Fruit fly (Drosophila melanogaster) whole organism, embryonic: ENCODE data around the gene solo.

Experiments
- ATbp ChIP-seq: fragments of 200-800 bp; sonication (Bioruptor generic); optimal IDR thresholded peaks from 2 replicates; lab custom pipeline; 2017; ENCODE audit warnings: missing biosample characterization, mild to moderate bottlenecking, missing genetic modification characterization, missing genetic modification reagents
- Bdp1 ChIP-seq: fragments of 200-800 bp; sonication (Bioruptor generic); optimal IDR thresholded peaks from 3 replicates; lab custom pipeline; 2016; ENCODE audit warnings: missing biosample characterization, missing genetic modification characterization
- CG10366 ChIP-seq: fragments of 200-800 bp; sonication (Bioruptor generic); IDR thresholded peaks from 2 replicates; pipeline ENCODE4 v1.3.6; 2022; ENCODE audit warnings: missing biosample characterization, missing genetic modification characterization
- CG10431 ChIP-seq: fragments of 200-800 bp; sonication (Bioruptor generic); optimal IDR thresholded peaks from 3 replicates; lab custom pipeline; 2018; ENCODE audit warnings: missing biosample characterization, mild to moderate bottlenecking, missing genetic modification characterization
- CG12155 ChIP-seq: fragments of 200-800 bp; sonication (Bioruptor generic); optimal IDR thresholded peaks from 3 replicates; lab custom pipeline; 2016; ENCODE audit warnings: missing biosample characterization, missing genetic modification characterization
- CG12391 ChIP-seq: fragments of 200-800 bp; sonication (Bioruptor generic); optimal IDR thresholded peaks from 3 replicates; lab custom pipeline; 2018; ENCODE audit warnings: missing biosample characterization, mild to moderate bottlenecking, missing genetic modification characterization, moderate library complexity
- CG12744 ChIP-seq: fragments of 200-800 bp; sonication (Bioruptor generic); optimal IDR thresholded peaks from 2 replicates; lab custom pipeline; 2016; ENCODE audit warnings: missing biosample characterization, missing genetic modification characterization
- CG12769 ChIP-seq: fragments of 200-800 bp; sonication (Bioruptor generic); optimal IDR thresholded peaks from 2 replicates; lab custom pipeline; 2019; ENCODE audit warnings: missing biosample characterization, mild to moderate bottlenecking, missing genetic modification characterization, moderate library complexity
- CG14860 ChIP-seq: fragments of 200-800 bp; sonication (Bioruptor generic); IDR thresholded peaks from 3 replicates; pipeline ENCODE4 v1.3.6; 2022; ENCODE audit warnings: missing biosample characterization, missing genetic modification characterization; ENCODE audit not compliant: partially characterized antibody
- CG15601 ChIP-seq: fragments of 200-800 bp; sonication (Bioruptor generic); optimal IDR thresholded peaks from 3 replicates; lab custom pipeline; 2019; ENCODE audit warnings: missing biosample characterization, mild to moderate bottlenecking, missing genetic modification characterization, moderate library complexity
- CG1602 ChIP-seq: fragments of 200-800 bp; sonication (Bioruptor generic); optimal IDR thresholded peaks from 3 replicates; lab custom pipeline; 2016; ENCODE audit warnings: missing biosample characterization, missing genetic modification characterization
- CG16815 ChIP-seq: fragments of 200-800 bp; sonication (Bioruptor generic); optimal IDR thresholded peaks from 3 replicates; lab custom pipeline; 2017; ENCODE audit warnings: missing biosample characterization, mild to moderate bottlenecking, missing genetic modification characterization
- CG6254 ChIP-seq: fragments of 200-800 bp; sonication (Bioruptor generic); optimal IDR thresholded peaks from 3 replicates; lab custom pipeline; 2017; ENCODE audit warnings: mild to moderate bottlenecking, missing biosample characterization, missing genetic modification reagents, missing genetic modification characterization
- CG8944 ChIP-seq: fragments of 200-800 bp; sonication (Bioruptor generic); optimal IDR thresholded peaks from 3 replicates; lab custom pipeline; 2016; ENCODE audit warnings: missing biosample characterization, missing genetic modification characterization
- CG9797 ChIP-seq: fragments of 200-800 bp; sonication (Bioruptor generic); optimal IDR thresholded peaks from 3 replicates; lab custom pipeline; 2018; ENCODE audit warnings: missing biosample characterization, mild to moderate bottlenecking, missing genetic modification characterization
- CkIIα-i1 ChIP-seq: fragments of 200-800 bp; sonication (Bioruptor generic); IDR thresholded peaks from 2 replicates; pipeline ENCODE4 v1.3.6; 2022; ENCODE audit warnings: missing biosample characterization, missing genetic modification characterization
- Dref ChIP-seq: fragments of 200-800 bp; sonication (Bioruptor generic); IDR thresholded peaks from 2 replicates; pipeline ENCODE4 v1.3.6; 2022; ENCODE audit warnings: missing biosample characterization, missing genetic modification characterization
- ERR ChIP-seq: fragments of 200-800 bp; sonication (Bioruptor generic); optimal IDR thresholded peaks from 2 replicates; lab custom pipeline; 2016; ENCODE audit warnings: missing biosample characterization, missing genetic modification characterization
- Ets65A ChIP-seq: fragments of 200-800 bp; sonication (Bioruptor generic); peaks from one replicate; lab custom pipeline; 2016; ENCODE audit warnings: missing biosample characterization, missing genetic modification characterization
- GATAe ChIP-seq: fragments of 200-800 bp; sonication (Bioruptor generic); conservative IDR thresholded peaks from 2 replicates; pipeline ENCODE4 v1.3.6; 2022; ENCODE audit warnings: missing biosample characterization, missing genetic modification characterization
- HLH3B ChIP-seq: fragments of 200-800 bp; sonication (Bioruptor generic); IDR thresholded peaks from 2 replicates; pipeline ENCODE4 v1.3.6; 2022; ENCODE audit warnings: missing biosample characterization, missing genetic modification characterization
- Hand ChIP-seq: fragments of 200-800 bp; sonication (Bioruptor generic); optimal IDR thresholded peaks from 2 replicates; lab custom pipeline; 2017; ENCODE audit warnings: mild to moderate bottlenecking, missing biosample characterization, missing genetic modification reagents, missing genetic modification characterization
- HmgD ChIP-seq: fragments of 200-800 bp; sonication (Bioruptor generic); optimal IDR thresholded peaks from 3 replicates; lab custom pipeline; 2016; ENCODE audit warnings: missing biosample characterization, missing genetic modification characterization
- Hmr ChIP-seq: fragments of 200-800 bp; sonication (Bioruptor generic); optimal IDR thresholded peaks from 3 replicates; lab custom pipeline; 2017; ENCODE audit warnings: mild to moderate bottlenecking, missing biosample characterization, missing genetic modification reagents, missing genetic modification characterization
- Med ChIP-seq: fragments of 200-800 bp; sonication (Bioruptor generic); peaks from one replicate; lab custom pipeline; 2016; ENCODE audit warnings: missing biosample characterization, missing genetic modification characterization, mild to moderate bottlenecking, inconsistent platforms, moderate library complexity
- Mes4 ChIP-seq: fragments of 200-800 bp; sonication (Bioruptor generic); optimal IDR thresholded peaks from 2 replicates; lab custom pipeline; 2016; ENCODE audit warnings: missing biosample characterization, missing genetic modification characterization
- Oli ChIP-seq: fragments of 200-800 bp; sonication (Bioruptor generic); optimal IDR thresholded peaks from 2 replicates; lab custom pipeline; 2018; ENCODE audit warnings: missing biosample characterization, mild to moderate bottlenecking, missing genetic modification characterization, moderate library complexity
- Sox100B ChIP-seq: fragments of 200-800 bp; sonication (Bioruptor generic); optimal IDR thresholded peaks from 3 replicates; lab custom pipeline; 2018; ENCODE audit warnings: missing biosample characterization, mild to moderate bottlenecking, missing genetic modification characterization
- aop ChIP-seq: fragments of 200-800 bp; sonication (Bioruptor generic); IDR thresholded peaks from 2 replicates; pipeline ENCODE4 v1.3.6; 2022; ENCODE audit warnings: missing biosample characterization, missing genetic modification characterization
- chn ChIP-seq: fragments of 200-800 bp; sonication (Bioruptor generic); optimal IDR thresholded peaks from 2 replicates; lab custom pipeline; 2016; ENCODE audit warnings: missing biosample characterization, missing genetic modification characterization
- ci ChIP-seq: fragments of 200-800 bp; sonication (Bioruptor generic); IDR thresholded peaks from 3 replicates; pipeline ENCODE4 v1.3.6; 2022; ENCODE audit warnings: missing biosample characterization, missing genetic modification characterization
- crol ChIP-seq: fragments of 200-800 bp; sonication (Bioruptor generic); IDR thresholded peaks from 2 replicates; pipeline ENCODE4 v1.3.6; 2022; ENCODE audit warnings: missing biosample characterization, missing genetic modification characterization
- dmrt99B ChIP-seq: fragments of 200-800 bp; sonication (Bioruptor generic); optimal IDR thresholded peaks from 2 replicates; lab custom pipeline; 2018; ENCODE audit warnings: missing biosample characterization, mild to moderate bottlenecking, missing genetic modification characterization, moderate library complexity
- esg ChIP-seq: fragments of 200-800 bp; sonication (Bioruptor generic); conservative IDR thresholded peaks from 2 replicates; pipeline ENCODE4 v1.3.6; 2022; ENCODE audit warnings: missing biosample characterization, missing genetic modification characterization
- ftz-f1 ChIP-seq: fragments of 200-800 bp; sonication (Bioruptor generic); optimal IDR thresholded peaks from 2 replicates; lab custom pipeline; 2016; ENCODE audit warnings: missing biosample characterization, missing genetic modification characterization
- fu2 ChIP-seq: fragments of 200-800 bp; sonication (Bioruptor generic); optimal IDR thresholded peaks from 2 replicates; lab custom pipeline; 2016; ENCODE audit warnings: missing biosample characterization, missing genetic modification characterization
- grau ChIP-seq: fragments of 200-800 bp; optimal IDR thresholded peaks from 3 replicates; lab custom pipeline; 2019; ENCODE audit warnings: missing biosample characterization, mild to moderate bottlenecking, missing genetic modification characterization, moderate library complexity
- ham ChIP-seq: fragments of 200-800 bp; sonication (Bioruptor generic); IDR thresholded peaks from 2 replicates; pipeline ENCODE4 v1.3.6; 2022; ENCODE audit warnings: missing biosample characterization, missing genetic modification characterization
- hth ChIP-seq: fragments of >200 bp; optimal IDR thresholded peaks from 2 replicates; lab custom pipeline; 2017; ENCODE audit warnings: inconsistent platforms
- kay ChIP-seq: fragments of 200-800 bp; sonication (Bioruptor generic); optimal IDR thresholded peaks from 2 replicates; lab custom pipeline; 2016; ENCODE audit warnings: missing biosample characterization, missing genetic modification characterization
- knrl ChIP-seq: fragments of 200-800 bp; sonication (Bioruptor generic); IDR thresholded peaks from 3 replicates; pipeline ENCODE4 v1.3.6; 2022; ENCODE audit warnings: missing biosample characterization, missing genetic modification characterization; ENCODE audit not compliant: partially characterized antibody
- lbe ChIP-seq: fragments of 200-800 bp; sonication (Bioruptor generic); optimal IDR thresholded peaks from 2 replicates; lab custom pipeline; 2016; ENCODE audit warnings: missing biosample characterization, mild to moderate bottlenecking, missing genetic modification characterization
- nerfin-1 ChIP-seq: fragments of 200-800 bp; sonication (Bioruptor generic); optimal IDR thresholded peaks from 3 replicates; lab custom pipeline; 2019; ENCODE audit warnings: missing biosample characterization, mild to moderate bottlenecking, missing genetic modification characterization, moderate library complexity
- oc ChIP-seq: fragments of 200-800 bp; sonication (Bioruptor generic); optimal IDR thresholded peaks from 2 replicates; lab custom pipeline; 2018; ENCODE audit warnings: missing biosample characterization, mild to moderate bottlenecking, missing genetic modification characterization, moderate library complexity
- odd ChIP-seq: fragments of 200-800 bp; sonication (Bioruptor generic); optimal IDR thresholded peaks from 2 replicates; lab custom pipeline; 2017; ENCODE audit warnings: missing biosample characterization, mild to moderate bottlenecking, missing genetic modification characterization
- pfk ChIP-seq: fragments of 200-800 bp; sonication (Bioruptor generic); optimal IDR thresholded peaks from 2 replicates; lab custom pipeline; 2018; ENCODE audit warnings: missing biosample characterization, mild to moderate bottlenecking, missing genetic modification characterization, moderate library complexity
- pho ChIP-seq: fragments of 200-800 bp; sonication (Bioruptor generic); optimal IDR thresholded peaks from 2 replicates; lab custom pipeline; 2016; ENCODE audit warnings: missing biosample characterization, missing genetic modification characterization
- psq ChIP-seq: fragments of 200-800 bp; sonication (Bioruptor generic); optimal IDR thresholded peaks from 2 replicates; lab custom pipeline; 2017; ENCODE audit warnings: missing biosample characterization, missing genetic modification characterization
- tin ChIP-seq: fragments of 200-800 bp; sonication (Bioruptor generic); optimal IDR thresholded peaks from 3 replicates; lab custom pipeline; 2016; ENCODE audit warnings: missing biosample characterization, missing genetic modification characterization
- ttk ChIP-seq: fragments of 200-800 bp; sonication (Bioruptor generic); IDR thresholded peaks from 2 replicates; pipeline ENCODE4 v2.1.2; 2022; ENCODE audit warnings: missing biosample characterization, missing genetic modification characterization
- usp ChIP-seq: fragments of >200 bp; optimal IDR thresholded peaks from 2 replicates; lab custom pipeline; 2017; ENCODE audit warnings: missing biosample characterization, missing genetic modification characterization
- zen2 ChIP-seq: fragments of 200-800 bp; sonication (Bioruptor generic); IDR thresholded peaks from 3 replicates; pipeline ENCODE4 v1.3.6; 2022; ENCODE audit warnings: missing biosample characterization, missing genetic modification characterization; ENCODE audit not compliant: partially characterized antibody

The solo gene

DNA sequence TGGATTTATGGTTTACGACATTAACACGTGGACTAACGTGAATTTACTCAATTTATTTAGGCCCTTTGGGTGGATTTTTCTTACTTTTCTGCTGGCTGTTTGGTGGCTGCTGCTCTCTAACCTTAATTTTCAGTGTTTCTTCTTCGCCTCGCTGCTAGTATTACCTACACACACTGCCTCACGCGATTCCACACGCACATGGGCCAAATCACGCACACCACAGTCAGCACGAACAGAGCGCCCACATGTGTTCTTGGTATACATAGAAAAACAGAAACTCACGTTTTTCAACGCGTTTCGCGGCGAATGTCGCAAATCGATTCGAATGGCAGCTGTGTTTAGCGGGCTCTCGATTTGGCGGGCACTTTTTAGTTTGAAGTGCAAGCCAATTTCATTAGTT is 6.4 kb downstream of the solo start (continued):
- TF ChIP-seq fu2 (GFP tag; lab: Kevin White, UChicago) (no peak), CG9797 (GFP tag; lab: Kevin White, UChicago) (peak; percentile 63), ham (GFP tag; lab: Robert Waterston, UW) (no peak), Ets65A (GFP tag; lab: Kevin White, UChicago) (peak; percentile 92), aop (GFP tag; lab: Robert Waterston, UW) (no peak), chn (GFP tag; lab: Kevin White, UChicago) (peak; percentile 21), Mes4 (GFP tag; lab: Kevin White, UChicago) (peak; percentile 17), Oli (no peak), ATbp (GFP tag; lab: Kevin White, UChicago) (no peak), pho (GFP tag; lab: Kevin White, UChicago) (peak; percentile 16), knrl (GFP tag; lab: Robert Waterston, UW) (peak; percentile 88), crol (no peak), Dref (GFP tag; lab: Robert Waterston, UW) (peak; percentile 50), tin (GFP tag; lab: Kevin White, UChicago) (peak; percentile 37), CkIIα-i1 (GFP tag; lab: Robert Waterston, UW) (no peak), usp (no peak), HmgD (GFP tag; lab: Kevin White, UChicago) (peak; percentile 86), psq (GFP tag; lab: Kevin White, UChicago) (peak; percentile 49), CG12769 (tag; lab: Kevin White, UChicago) (peak; percentile 78), CG10366 (GFP tag; lab: Robert Waterston, UW) (no peak), CG6254 (GFP tag; lab: Kevin White, UChicago) (peak; percentile 29), odd (GFP tag; lab: Kevin White, UChicago) (no peak), CG12155 (GFP tag; lab: Kevin White, UChicago) (peak; percentile 39), CG16815 (no peak), zen2 (GFP tag; lab: Robert Waterston, UW) (no peak; the same call in 2 of the 3 replicates), Med (peak; percentile 91), nerfin-1 (tag; lab: Kevin White, UChicago) (peak; percentile 28), CG10431 (GFP tag; lab: Kevin White, UChicago) (peak; percentile 14), hth (no peak), dmrt99B (peak; percentile 8), oc (tag; lab: Kevin White, UChicago) (no peak), grau (tag; lab: Kevin White, UChicago) (peak; percentile 45), ftz-f1 (peak; percentile 71), ci (peak; percentile 72), CG1602 (GFP tag; lab: Kevin White, UChicago) (no peak), Hand (GFP tag; lab: Kevin White, UChicago) (no peak), Sox100B (GFP tag; lab: Kevin White, UChicago) (no peak), CG12744 (no peak), lbe (peak; percentile 17), Bdp1 (no peak), ttk (GFP tag; lab: Robert Waterston, UW) (no peak), CG12391 (tag; lab: Kevin White, UChicago) (peak; percentile 58), kay (peak; percentile 11), CG14860 (GFP tag; lab: Robert Waterston, UW) (peak; percentile 65), ERR (peak; percentile 58), HLH3B (GFP tag; lab: Robert Waterston, UW) (no peak), CG15601 (tag; lab: Kevin White, UChicago) (peak; percentile 54), esg (GFP tag; lab: Robert Waterston, UW) (no peak), GATAe (GFP tag; lab: Robert Waterston, UW) (no peak), pfk (GFP tag; lab: Kevin White, UChicago) (peak; percentile 69), Hmr (GFP tag; lab: Kevin White, UChicago) (peak; percentile 65), CG8944 (no peak)
